Fruit fly (Drosophila melanogaster) whole organism, adult: ENCODE data around the gene CG31360.

ENCODE experiments used
- CG14711 ChIP-seq: fragments of 200-800 bp; sonication (Bioruptor generic); optimal IDR thresholded peaks from 2 replicates; lab custom pipeline; 2018; ENCODE audit warnings: missing biosample characterization, mild to moderate bottlenecking, missing genetic modification characterization, moderate library complexity
- CG1620 ChIP-seq: fragments of 200-800 bp; sonication (Bioruptor generic); optimal IDR thresholded peaks from 2 replicates; lab custom pipeline; 2016; ENCODE audit warnings: missing biosample characterization, missing genetic modification characterization
- Clk ChIP-seq: fragments of 200-800 bp; sonication (Bioruptor generic); optimal IDR thresholded peaks from 2 replicates; lab custom pipeline; 2017; ENCODE audit warnings: missing biosample characterization, missing genetic modification characterization
- Crg-1 ChIP-seq: fragments of 200-800 bp; sonication (Bioruptor generic); optimal IDR thresholded peaks from 2 replicates; lab custom pipeline; 2016; ENCODE audit warnings: missing biosample characterization, missing genetic modification characterization
- tj ChIP-seq: fragments of 200-800 bp; sonication (Bioruptor generic); optimal IDR thresholded peaks from 3 replicates; lab custom pipeline; 2017; ENCODE audit warnings: missing biosample characterization, mild to moderate bottlenecking, missing genetic modification characterization, moderate library complexity

DNA sequence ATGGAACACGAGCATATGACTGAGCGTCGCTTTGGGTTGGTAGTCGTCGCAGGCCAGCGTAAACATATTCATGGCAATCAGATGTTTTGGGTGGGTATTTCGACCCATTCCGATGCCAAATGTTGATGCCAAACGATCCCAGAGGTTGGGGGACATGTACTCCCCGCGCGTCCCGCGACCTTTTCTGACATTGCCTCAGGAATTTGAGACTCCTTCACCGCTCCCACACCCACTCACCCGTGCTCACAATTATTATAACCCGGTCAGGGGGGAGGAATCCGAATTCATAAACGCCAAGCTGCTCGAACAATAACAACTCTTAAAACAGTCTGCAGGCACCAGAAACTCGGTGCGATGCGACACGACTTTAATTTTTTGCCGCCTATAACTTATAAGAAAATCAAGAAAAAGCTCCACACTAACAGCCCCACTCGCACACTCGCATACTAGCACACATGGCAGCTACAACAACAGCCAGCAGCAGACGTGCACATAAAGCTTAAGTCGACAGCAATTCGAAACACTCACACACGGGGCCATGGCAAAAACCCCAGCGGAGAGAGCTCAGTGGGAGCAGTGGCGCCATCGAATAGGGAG lies 15.1 kb downstream of the CG31360 start:
- TF ChIP-seq CG14711 (tag; lab: Kevin White, UChicago) (no peak), Clk (GFP tag; lab: Kevin White, UChicago) (peak; percentile 86), Crg-1 (GFP tag; lab: Kevin White, UChicago) (no peak), CG1620 (GFP tag; lab: Kevin White, UChicago) (no peak), tj (GFP tag; lab: Kevin White, UChicago) (no peak)
